Fruit fly (Drosophila melanogaster): ENCODE data around the gene CG14693.
A peak's percentile ranks its signal among the peaks of the same experiment; 100 is the strongest.

Gene CG14693

dm6 chr3R:10788186-10788585 is 26.7 kb downstream of the CG14693 start, which contains the start of the genes Art1 and Mcm5 (continued):
- TF ChIP-seq CG10979 (tag; optimal IDR thresholded peaks at IDR 0.05): peak; percentile 19
- TF ChIP-seq CG10366 (GFP tag; IDR thresholded peaks at IDR 0.05): no peak
- no peak for TF ChIP-seq CG2889 (GFP tag; IDR thresholded peaks at IDR 0.05)
- TF ChIP-seq cato (GFP tag; optimal IDR thresholded peaks at IDR 0.05; ENCODE audit: borderline replicate concordance): no peak
- TF ChIP-seq fu2 (GFP tag; optimal IDR thresholded peaks at IDR 0.05): peak; percentile 34
- TF ChIP-seq CG7372 (GFP tag; IDR thresholded peaks at IDR 0.05): no peak
- TF ChIP-seq Sry-δ (GFP tag; optimal IDR thresholded peaks at IDR 0.05): peak; percentile 97
- peak; percentile 54 for TF ChIP-seq ind (GFP tag; optimal IDR thresholded peaks at IDR 0.05)
- TF ChIP-seq CG14965 (GFP tag; optimal IDR thresholded peaks at IDR 0.05; ENCODE audit: borderline replicate concordance): no peak
- no peak for TF ChIP-seq Hmr (GFP tag; optimal IDR thresholded peaks at IDR 0.05)
- TF ChIP-seq CG11398 (GFP tag; optimal IDR thresholded peaks at IDR 0.05): peak; percentile 8

dm6 chr3R:10784058-10784499 is 30.8 kb downstream of the CG14693 start, which contains the start of the genes mRpL37 and Rbp1:
mRpL37 (minus strand) TSS chr3R:10784092.
Rbp1 (plus strand) TSS chr3R:10784383.
- TF ChIP-seq Lhr (GFP tag; optimal IDR thresholded peaks at IDR 0.05): peak; percentile 64
- peak; percentile 92 for TF ChIP-seq sens (GFP tag)
- TF ChIP-seq sqz (GFP tag; optimal IDR thresholded peaks at IDR 0.05): no peak
- no peak for TF ChIP-seq scrt (GFP tag; optimal IDR thresholded peaks at IDR 0.05)
- TF ChIP-seq Gsc (GFP tag; IDR thresholded peaks at IDR 0.05): peak; percentile 50; the same call in 1 of the 2 replicates
- peak; percentile 30; the same call in 1 of the 3 replicates for TF ChIP-seq CG11695 (GFP tag; IDR thresholded peaks at IDR 0.05)
- peak; percentile 63 for TF ChIP-seq ttk (GFP tag; IDR thresholded peaks at IDR 0.05)
- TF ChIP-seq pum (GFP tag; optimal IDR thresholded peaks at IDR 0.05): peak; percentile 71
- TF ChIP-seq CG31441 (GFP tag; IDR thresholded peaks at IDR 0.05): peak; percentile 96
- TF ChIP-seq vfl (GFP tag; optimal IDR thresholded peaks at IDR 0.05): peak; percentile 55
- peak; percentile 33 for TF ChIP-seq CG7786 (GFP tag; optimal IDR thresholded peaks at IDR 0.05)
- TF ChIP-seq Mrtf (GFP tag; IDR thresholded peaks at IDR 0.05): peak; percentile 64; the same call in 1 of the 3 replicates
- TF ChIP-seq CG12744 (GFP tag; optimal IDR thresholded peaks at IDR 0.05): no peak
- peak; percentile 80; the same call in 2 of the 3 replicates for TF ChIP-seq CG11093 (GFP tag; IDR thresholded peaks at IDR 0.05)
- no peak for TF ChIP-seq CG1832 (GFP tag; optimal IDR thresholded peaks at IDR 0.05)
- TF ChIP-seq HLH3B (GFP tag; IDR thresholded peaks at IDR 0.05): peak; percentile 71; the same call in 1 of the 2 replicates
- TF ChIP-seq D19B (GFP tag; optimal IDR thresholded peaks at IDR 0.05): no peak
- no peak for TF ChIP-seq CG4707 (GFP tag; optimal IDR thresholded peaks at IDR 0.05)
- TF ChIP-seq Fer1 (GFP tag; optimal IDR thresholded peaks at IDR 0.05): peak; percentile 55
- TF ChIP-seq pan (optimal IDR thresholded peaks at IDR 0.05): no peak
- no peak for TF ChIP-seq pan (GFP tag; optimal IDR thresholded peaks at IDR 0.05 in 1 of 2, IDR thresholded peaks at IDR 0.05 in 1 of 2)
- TF ChIP-seq hkb (optimal IDR thresholded peaks at IDR 0.05): peak; percentile 13
- TF ChIP-seq hkb (GFP tag; IDR thresholded peaks at IDR 0.05): no peak
- TF ChIP-seq nom (GFP tag; optimal IDR thresholded peaks at IDR 0.05): no peak
- peak; percentile 86 for TF ChIP-seq sisA (GFP tag; IDR thresholded peaks at IDR 0.05)
- TF ChIP-seq inv (GFP tag; IDR thresholded peaks at IDR 0.05; ENCODE audit: partially characterized antibody): peak; percentile 92
- peak; percentile 89 for TF ChIP-seq hb (GFP tag; IDR thresholded peaks at IDR 0.05; ENCODE audit: partially characterized antibody)
- TF ChIP-seq CG12071 (GFP tag; optimal IDR thresholded peaks at IDR 0.05): no peak
- TF ChIP-seq Elba2 (GFP tag; optimal IDR thresholded peaks at IDR 0.05): peak; percentile 20
- peak; percentile 88 for TF ChIP-seq vnd (GFP tag; IDR thresholded peaks at IDR 0.05; ENCODE audit: partially characterized antibody)
- TF ChIP-seq Dref (GFP tag; IDR thresholded peaks at IDR 0.05): peak; percentile 46
- TF ChIP-seq z (GFP tag; IDR thresholded peaks at IDR 0.05): no peak
- TF ChIP-seq cad (GFP tag; optimal IDR thresholded peaks at IDR 0.05): no peak
- peak; percentile 31; the same call in 1 of the 2 replicates for TF ChIP-seq Adf1 (GFP tag; IDR thresholded peaks at IDR 0.05)
- peak; percentile 85 for TF ChIP-seq Sry-δ (GFP tag; optimal IDR thresholded peaks at IDR 0.05)
- TF ChIP-seq CG10209 (GFP tag; optimal IDR thresholded peaks at IDR 0.05): peak; percentile 69
- TF ChIP-seq Sox102F (GFP tag; optimal IDR thresholded peaks at IDR 0.05): peak; percentile 73
- TF ChIP-seq Ssrp (tag; optimal IDR thresholded peaks at IDR 0.05): peak; percentile 81
- peak; percentile 80 for TF ChIP-seq CG10267 (tag; optimal IDR thresholded peaks at IDR 0.05)
- no peak for TF ChIP-seq Optix (GFP tag; IDR thresholded peaks at IDR 0.05)
- no peak for TF ChIP-seq CG1024 (GFP tag; IDR thresholded peaks at IDR 0.05)
